Worm (Caenorhabditis elegans): ENCODE data around the gene C18G1.1.
"Not testable (repeated sequence)": the region's sequence is repeated elsewhere in the genome, so short reads cannot be mapped to it uniquely, and the experiment has no call there.

ce11 chrV:4760674-4761073 lies 17.1 kb upstream of the C18G1.1 start, which contains the start of gene bgnt-1.4:
- not testable (repeated sequence) for TF ChIP-seq die-1, nhr-27 (tag; optimal IDR thresholded peaks at IDR 0.05)
